Fruit fly (Drosophila melanogaster) whole organism, prepupa: Measurements from ENCODE around the gene UbcE2M.

ENCODE experiments used
- CG10669 ChIP-seq: fragments of 200-800 bp; sonication (Bioruptor generic); optimal IDR thresholded peaks from 3 replicates; lab custom pipeline; 2018; ENCODE audit warnings: missing biosample characterization, mild to moderate bottlenecking, missing genetic modification characterization, moderate library complexity
- CG4318 ChIP-seq: fragments of 200-800 bp; sonication (Bioruptor generic); optimal IDR thresholded peaks from 3 replicates; lab custom pipeline; 2017; ENCODE audit warnings: missing biosample characterization, mild to moderate bottlenecking, missing genetic modification characterization
- CG6163 ChIP-seq: fragments of 200-800 bp; sonication (Bioruptor generic); IDR thresholded peaks from 3 replicates; pipeline ENCODE4 v1.3.6; 2022; ENCODE audit warnings: missing biosample characterization, missing genetic modification characterization
- CG9139 ChIP-seq: fragments of 200-800 bp; sonication (Bioruptor generic); optimal IDR thresholded peaks from 3 replicates; lab custom pipeline; 2017; ENCODE audit warnings: missing biosample characterization, mild to moderate bottlenecking, missing genetic modification characterization
- Ets21C ChIP-seq: fragments of 200-800 bp; sonication (Bioruptor generic); optimal IDR thresholded peaks from 3 replicates; lab custom pipeline; 2016; ENCODE audit warnings: missing biosample characterization, missing genetic modification characterization
- Sox14 ChIP-seq: fragments of 200-800 bp; sonication (Bioruptor generic); optimal IDR thresholded peaks from 3 replicates; lab custom pipeline; 2016; ENCODE audit warnings: missing biosample characterization, missing genetic modification characterization
- cyc ChIP-seq: fragments of 200-800 bp; sonication (Bioruptor generic); optimal IDR thresholded peaks from 3 replicates; lab custom pipeline; 2016; ENCODE audit warnings: missing biosample characterization, missing genetic modification characterization
- dsx ChIP-seq: fragments of 200-800 bp; optimal IDR thresholded peaks from 3 replicates; lab custom pipeline; 2019; ENCODE audit warnings: missing biosample characterization, mild to moderate bottlenecking, missing genetic modification characterization, moderate library complexity; ENCODE audit not compliant: poor library complexity, severe bottlenecking
- salr ChIP-seq, 2 experiments: fragments of 200-800 bp; sonication (Bioruptor generic); optimal IDR thresholded peaks; 3 replicates each; lab custom pipeline; 2016 to 2018; ENCODE audit warnings: missing biosample characterization in 2 of 2, missing genetic modification characterization in 2 of 2, mild to moderate bottlenecking in 1 of 2
- vri ChIP-seq: fragments of 200-800 bp; sonication (Bioruptor generic); optimal IDR thresholded peaks from 3 replicates; lab custom pipeline; 2016; ENCODE audit warnings: missing biosample characterization, mild to moderate bottlenecking, missing genetic modification characterization

DNA sequence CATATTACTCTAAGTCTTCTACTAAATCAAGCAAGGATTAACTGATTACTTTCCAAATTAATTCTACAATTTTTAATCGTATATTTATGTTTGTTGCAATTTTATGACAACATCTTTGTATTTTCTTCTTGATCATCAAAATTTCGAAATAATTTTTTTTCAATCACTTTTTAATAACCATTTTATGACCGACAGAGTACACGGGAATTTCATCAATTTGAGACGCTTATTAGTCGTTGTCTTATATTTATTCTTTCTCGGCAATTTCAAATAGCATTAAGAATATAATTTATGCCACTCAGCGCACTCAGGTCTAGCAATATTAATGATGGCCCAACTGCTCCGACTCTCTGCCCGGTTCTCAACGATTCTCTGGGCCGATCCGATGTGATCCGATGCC, 17.2 kb upstream of the UbcE2M start, which contains the start of gene CG8012:
- TF ChIP-seq salr (GFP tag; optimal IDR thresholded peaks at IDR 0.05; lab: Kevin White, UChicago) (no peak), dsx (GFP tag; lab: Kevin White, UChicago) (no peak), vri (GFP tag; lab: Kevin White, UChicago) (no peak), CG6163 (GFP tag; lab: Robert Waterston, UW) (no peak), cyc (GFP tag; lab: Kevin White, UChicago) (no peak), CG9139 (GFP tag; lab: Kevin White, UChicago) (no peak), CG4318 (GFP tag; lab: Kevin White, UChicago) (no peak), CG10669 (no peak), Ets21C (no peak), Sox14 (no peak)
